Worm (Caenorhabditis elegans) whole organism, L1 larva: Measurements from ENCODE around the gene Y51H7C.10.

Experiments used
- isw-1 ChIP-seq: fragments of 200-800 bp; sonication (Bioruptor generic); IDR thresholded peaks from 2 replicates; pipeline ENCODE4 v1.3.6; 2022; ENCODE audit warnings: missing genetic modification characterization, missing compliant biosample characterization
- pqm-1 ChIP-seq: sonication (generic microtip); optimal IDR thresholded peaks from 3 replicates; lab custom pipeline; 2017; ENCODE audit warnings: missing biosample characterization, missing genetic modification characterization
- swsn-7 ChIP-seq: sonication (generic microtip); optimal IDR thresholded peaks from 2 replicates; lab custom pipeline; 2016; ENCODE audit warnings: missing genetic modification characterization, missing compliant biosample characterization

DNA sequence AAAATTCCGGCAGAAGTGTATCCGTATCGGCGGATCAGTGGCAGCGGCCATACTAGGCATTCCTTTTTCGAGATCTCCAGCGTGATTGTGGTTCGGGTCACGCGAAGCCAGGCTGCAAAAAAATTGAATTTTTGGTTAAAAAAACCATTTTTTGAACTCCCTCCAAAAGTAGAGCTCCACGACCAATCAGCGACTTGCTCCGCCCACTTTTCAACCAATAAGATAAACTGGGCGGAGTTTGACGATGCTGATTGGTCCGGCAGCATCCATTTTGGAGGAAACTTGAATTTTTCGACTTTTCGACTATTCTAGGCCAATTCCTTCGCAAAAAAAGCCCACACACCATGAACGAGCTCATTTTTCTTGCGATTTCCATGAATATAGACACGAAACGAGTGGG, 49.1 kb downstream of the Y51H7C.10 start:
- TF ChIP-seq swsn-7 (tag; lab: Kevin White, UChicago) (no peak), pqm-1 (tag; lab: Kevin White, UChicago) (no peak), isw-1 (GFP tag; lab: Robert Waterston, UW) (no peak)
